Worm (Caenorhabditis elegans): ENCODE results near the gene Y51A2A.5.

The Y51A2A.5 gene

DNA sequence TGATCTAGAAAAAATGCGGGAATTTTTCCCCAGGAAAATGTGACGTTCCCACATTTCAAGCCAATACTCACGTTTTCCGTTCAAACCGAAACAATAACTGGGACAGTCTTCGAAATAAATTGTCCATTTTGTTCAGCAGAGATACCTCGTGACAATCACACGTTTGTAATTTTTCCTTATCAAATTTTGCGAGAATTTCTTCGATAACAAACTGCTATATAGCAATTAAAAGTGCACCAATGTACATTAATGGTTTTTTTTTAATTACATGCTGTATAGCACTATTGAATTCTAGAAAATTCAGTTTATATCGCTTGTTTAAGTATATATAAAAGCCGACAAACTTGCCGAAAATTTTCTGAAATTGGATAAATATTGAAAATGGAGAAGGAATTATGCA is 32.4 kb upstream of the Y51A2A.5 start, which contains the start of gene R10E8.6:
TSS of gene R10E8.6 (minus strand) at position 154 of the 400 bp plus-strand sequence.
- TF ChIP-seq fkh-10 (GFP tag; optimal IDR thresholded peaks at IDR 0.05) (no peak), pag-3 (tag; optimal IDR thresholded peaks at IDR 0.05; ENCODE audit: borderline replicate concordance) (no peak), sox-4 (tag; optimal IDR thresholded peaks at IDR 0.05) (no peak), dmd-4 (tag; optimal IDR thresholded peaks at IDR 0.05; ENCODE audit: borderline replicate concordance) (no peak), ref-2 (tag; optimal IDR thresholded peaks at IDR 0.05) (no peak), nhr-11 (tag; optimal IDR thresholded peaks at IDR 0.05) (no peak), ttx-3 (tag; optimal IDR thresholded peaks at IDR 0.05) (no peak), gmeb-2 (tag; optimal IDR thresholded peaks at IDR 0.05) (no peak), che-1 (tag; optimal IDR thresholded peaks at IDR 0.05) (no peak), elt-2 (tag; optimal IDR thresholded peaks at IDR 0.05) (no peak), hlh-15 (tag; optimal IDR thresholded peaks at IDR 0.05) (no peak), ahr-1 (tag; optimal IDR thresholded peaks at IDR 0.05) (no peak), K02D7.2 (tag; optimal IDR thresholded peaks at IDR 0.05) (no peak)

DNA sequence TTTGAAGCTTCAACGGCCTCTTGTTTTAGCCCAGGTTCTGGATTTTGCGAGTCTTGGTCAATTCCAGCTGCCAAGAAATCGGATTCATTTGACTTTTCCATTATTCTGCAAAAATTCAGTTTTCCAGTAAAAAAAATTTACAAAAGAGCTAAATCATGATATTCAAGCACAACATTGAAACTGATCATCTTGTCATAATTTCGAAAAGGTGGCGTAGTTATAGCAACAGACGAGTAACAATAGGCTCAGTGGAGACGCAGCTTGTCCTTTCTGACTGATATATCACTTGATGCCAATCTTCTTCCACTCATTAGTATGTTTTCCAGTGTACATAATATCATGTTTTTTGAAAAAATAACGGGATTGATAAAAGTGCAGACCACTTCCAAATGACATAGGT is 29.9 kb upstream of the Y51A2A.5 start, which contains the start of gene fbxa-213:
TSS of gene fbxa-213 (minus strand) at position 101 of the 400 bp plus-strand sequence.
- TF ChIP-seq T23F11.4 (GFP tag; optimal IDR thresholded peaks at IDR 0.05) (no peak), ceh-14 (tag; optimal IDR thresholded peaks at IDR 0.05) (no peak), ceh-6 (GFP tag; optimal IDR thresholded peaks at IDR 0.05) (no peak), ceh-19 (GFP tag; optimal IDR thresholded peaks at IDR 0.05) (no peak), gmeb-2 (tag; optimal IDR thresholded peaks at IDR 0.05) (no peak), sox-4 (tag; optimal IDR thresholded peaks at IDR 0.05) (no peak), nhr-11 (tag; optimal IDR thresholded peaks at IDR 0.05) (no peak), sdc-2 (tag; optimal IDR thresholded peaks at IDR 0.05) (no peak), pha-2 (tag; optimal IDR thresholded peaks at IDR 0.05) (no peak), sox-2 (GFP tag; IDR thresholded peaks at IDR 0.05) (no peak), ceh-45 (GFP tag; IDR thresholded peaks at IDR 0.05) (no peak)

DNA sequence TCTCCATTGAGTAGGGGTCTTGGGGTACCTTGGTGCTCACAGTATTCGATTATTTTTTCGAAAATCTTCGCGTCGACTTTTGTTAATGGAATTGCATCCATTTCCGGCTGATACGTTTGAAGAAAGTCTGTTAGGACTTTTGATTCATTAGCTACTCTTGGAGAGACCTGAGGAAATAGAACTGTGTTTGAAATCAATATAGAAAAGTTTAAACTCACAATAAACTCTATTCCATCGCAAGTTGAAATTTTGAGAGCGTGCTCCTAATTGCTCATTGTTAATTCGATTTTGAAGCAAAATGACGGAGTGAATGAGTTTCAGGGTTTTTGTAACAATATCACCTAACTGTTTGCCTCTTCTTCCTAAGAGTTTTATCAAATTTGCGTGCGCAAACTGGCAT is 28.7 kb upstream of the Y51A2A.5 start, which contains the start of gene skr-6:
TSS of gene skr-6 (minus strand) at position 101 of the 400 bp plus-strand sequence.
- no peak for TF ChIP-seq mec-3 (tag; optimal IDR thresholded peaks at IDR 0.05; ENCODE audit: borderline replicate concordance)
- TF ChIP-seq ceh-9 (tag; optimal IDR thresholded peaks at IDR 0.05): no peak
- no peak for TF ChIP-seq pag-3 (tag; optimal IDR thresholded peaks at IDR 0.05; ENCODE audit: borderline replicate concordance)
- TF ChIP-seq sdc-2 (tag; optimal IDR thresholded peaks at IDR 0.05): no peak
- no peak for TF ChIP-seq K09A11.1 (tag; optimal IDR thresholded peaks at IDR 0.05; ENCODE audit: insufficient read depth)
- TF ChIP-seq T23F11.4 (GFP tag; optimal IDR thresholded peaks at IDR 0.05): no peak
- TF ChIP-seq hlh-8 (tag; optimal IDR thresholded peaks at IDR 0.05): no peak
- no peak for TF ChIP-seq tbx-2 (tag; optimal IDR thresholded peaks at IDR 0.05)
- TF ChIP-seq fkh-6 (tag; optimal IDR thresholded peaks at IDR 0.05): no peak
- TF ChIP-seq ceh-6 (GFP tag; optimal IDR thresholded peaks at IDR 0.05): no peak

DNA sequence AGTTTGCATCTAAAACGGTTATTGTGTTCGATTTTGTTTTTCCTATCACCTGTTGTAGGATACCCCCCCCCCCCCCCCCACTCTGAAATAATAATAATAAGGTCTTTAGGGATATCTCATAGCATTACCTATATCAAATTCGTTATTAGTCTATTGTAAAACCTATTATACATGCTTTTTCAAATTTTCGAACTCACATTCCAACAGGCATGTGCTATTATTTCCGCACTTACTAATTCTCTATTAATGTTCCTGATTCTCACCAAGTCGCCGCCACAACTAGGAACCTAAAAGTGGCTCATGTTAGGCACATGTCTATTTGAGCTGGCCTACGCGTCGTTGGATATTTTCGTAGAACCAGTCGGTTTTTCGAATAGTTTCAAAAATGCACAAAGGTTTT is 28.2 kb upstream of the Y51A2A.5 start, which contains the start of gene Y37H2C.4:
TSS of gene Y37H2C.4 (plus strand) at position 301 of the 400 bp plus-strand sequence.
- TF ChIP-seq odd-2 (tag; optimal IDR thresholded peaks at IDR 0.05) (no peak), pag-3 (tag; optimal IDR thresholded peaks at IDR 0.05; ENCODE audit: borderline replicate concordance) (no peak)

DNA sequence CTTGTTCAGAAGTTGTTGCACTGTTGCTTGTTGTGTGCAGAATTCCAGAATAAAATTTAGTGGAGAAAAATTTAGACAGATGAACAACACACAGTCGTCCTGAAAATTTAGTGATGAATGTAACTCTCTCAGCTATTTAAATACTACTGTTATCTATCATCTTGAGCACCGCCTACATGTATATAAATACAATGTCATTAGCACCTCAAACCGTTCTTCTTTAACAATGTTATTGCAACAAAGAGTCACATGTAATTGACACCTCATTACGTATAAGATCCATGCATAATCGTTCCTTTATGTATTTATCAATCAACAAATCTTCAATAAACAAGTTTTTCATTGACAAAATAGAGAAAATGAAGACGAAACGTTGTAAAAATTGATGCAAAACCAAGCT is 17.8 kb upstream of the Y51A2A.5 start, which contains the start of gene Y51A2A.16:
TSS of gene Y51A2A.16 (minus strand) at position 101 of the 400 bp plus-strand sequence.
- TF ChIP-seq ceh-48 (tag; optimal IDR thresholded peaks at IDR 0.05): no peak
- TF ChIP-seq syd-9 (tag; optimal IDR thresholded peaks at IDR 0.05): no peak
- TF ChIP-seq nfya-1 (tag; optimal IDR thresholded peaks at IDR 0.05): no peak
- no peak for TF ChIP-seq tbx-7 (tag; optimal IDR thresholded peaks at IDR 0.05)
- TF ChIP-seq dve-1 (tag; optimal IDR thresholded peaks at IDR 0.05): no peak
- TF ChIP-seq pag-3 (tag; optimal IDR thresholded peaks at IDR 0.05; ENCODE audit: borderline replicate concordance): no peak
- TF ChIP-seq ttx-3 (tag; optimal IDR thresholded peaks at IDR 0.05): no peak
- TF ChIP-seq hlh-6 (tag; optimal IDR thresholded peaks at IDR 0.05): no peak
- no peak for TF ChIP-seq eyg-1 (tag; optimal IDR thresholded peaks at IDR 0.05)

All from whole organism, late embryonic.